Fruit fly (Drosophila melanogaster): ENCODE measurements around the gene CG42570.

The CG42570 gene

dm6 chr3L:15731832-15732506 lies 14.3 kb downstream of the CG42570 start (continued):
- no peak for TF ChIP-seq Sry-β (GFP tag; optimal IDR thresholded peaks at IDR 0.05)
- TF ChIP-seq sens (GFP tag), result peak; percentile 45
- TF ChIP-seq CG4404 (GFP tag; IDR thresholded peaks at IDR 0.05), result 0 out of 2 replicates have a peak, but pooled peaks have one; percentile 31
- TF ChIP-seq CG17829 (tag; optimal IDR thresholded peaks at IDR 0.05), result peak; percentile 35
- peak in 1 of 3 experiments; percentile 32 for TF ChIP-seq lola (GFP tag; optimal IDR thresholded peaks at IDR 0.05)
- TF ChIP-seq CG9609 (GFP tag; optimal IDR thresholded peaks at IDR 0.05), result no peak
- peak; percentile 66 for TF ChIP-seq zf30C (GFP tag; optimal IDR thresholded peaks at IDR 0.05)
- no peak for TF ChIP-seq HLH4C (GFP tag; IDR thresholded peaks at IDR 0.05; ENCODE audit: partially characterized antibody)
- TF ChIP-seq H15 (GFP tag; IDR thresholded peaks at IDR 0.05), result no peak
- TF ChIP-seq abd-A (tag; optimal IDR thresholded peaks at IDR 0.05), result no peak
- TF ChIP-seq CG4282 (GFP tag; optimal IDR thresholded peaks at IDR 0.05), result no peak
- TF ChIP-seq CG18262 (tag; optimal IDR thresholded peaks at IDR 0.05), result peak; percentile 27
- peak; percentile 93 for TF ChIP-seq twi (tag; optimal IDR thresholded peaks at IDR 0.05)
- TF ChIP-seq D19B (GFP tag; optimal IDR thresholded peaks at IDR 0.05), result no peak
- TF ChIP-seq CG4707 (GFP tag; optimal IDR thresholded peaks at IDR 0.05), result no peak
- no peak for TF ChIP-seq cas (GFP tag; IDR thresholded peaks at IDR 0.05)
- peak; percentile 34 for TF ChIP-seq CG2712 (tag; optimal IDR thresholded peaks at IDR 0.05)
- no peak for TF ChIP-seq wek (GFP tag; optimal IDR thresholded peaks at IDR 0.05)
- TF ChIP-seq Lpt (GFP tag; optimal IDR thresholded peaks at IDR 0.05), result no peak
- TF ChIP-seq CG14710 (tag; optimal IDR thresholded peaks at IDR 0.05), result peak; percentile 33
- peak; percentile 63 for TF ChIP-seq CG4360 (GFP tag; IDR thresholded peaks at IDR 0.05)
- TF ChIP-seq Dll (GFP tag; IDR thresholded peaks at IDR 0.05; ENCODE audit: partially characterized antibody), result no peak
- no peak for TF ChIP-seq bigmax (GFP tag; optimal IDR thresholded peaks at IDR 0.05)
- peak; percentile 40; the same call in 1 of the 2 replicates for TF ChIP-seq Xrp1 (GFP tag; IDR thresholded peaks at IDR 0.05)
- TF ChIP-seq ham (GFP tag; IDR thresholded peaks at IDR 0.05), result no peak
- no peak for TF ChIP-seq PHDP (tag; optimal IDR thresholded peaks at IDR 0.05)
- TF ChIP-seq amos (GFP tag; IDR thresholded peaks at IDR 0.05; ENCODE audit: partially characterized antibody), result no peak
- TF ChIP-seq CG30431 (GFP tag; optimal IDR thresholded peaks at IDR 0.05), result no peak
- TF ChIP-seq CG8388 (GFP tag; optimal IDR thresholded peaks at IDR 0.05), result no peak
- TF ChIP-seq CG9727 (GFP tag; optimal IDR thresholded peaks at IDR 0.05), result peak; percentile 30
- no peak for TF ChIP-seq CG8089 (GFP tag; optimal IDR thresholded peaks at IDR 0.05)
- no peak for TF ChIP-seq prd (optimal IDR thresholded peaks at IDR 0.05)
- TF ChIP-seq prd (GFP tag; IDR thresholded peaks at IDR 0.05), result peak; percentile 73
- no peak for TF ChIP-seq Elba2 (GFP tag; optimal IDR thresholded peaks at IDR 0.05)
- no peak for TF ChIP-seq CG4854 (GFP tag; optimal IDR thresholded peaks at IDR 0.05)
- no peak for TF ChIP-seq Aef1 (GFP tag; IDR thresholded peaks at IDR 0.05)
- TF ChIP-seq phol (tag; optimal IDR thresholded peaks at IDR 0.05), result peak; percentile 19
- no peak for TF ChIP-seq CG31441 (GFP tag; IDR thresholded peaks at IDR 0.05)
- TF ChIP-seq CG10267 (tag; optimal IDR thresholded peaks at IDR 0.05), result peak; percentile 26
- no peak for TF ChIP-seq oc (tag; optimal IDR thresholded peaks at IDR 0.05)
- TF ChIP-seq fd102C (GFP tag; optimal IDR thresholded peaks at IDR 0.05), result peak; percentile 32
- no peak for TF ChIP-seq trh (GFP tag; optimal IDR thresholded peaks at IDR 0.05)
- peak; percentile 32 for TF ChIP-seq gem (tag; optimal IDR thresholded peaks at IDR 0.05)
